Worm (Caenorhabditis elegans) whole organism, young adult: Measurements from ENCODE around the gene oac-31.

ENCODE experiments used
- attf-6 ChIP-seq: fragments of 200-800 bp; sonication (Bioruptor generic); IDR thresholded peaks from 2 replicates; pipeline ENCODE4 v1.3.6; 2022; ENCODE audit warnings: missing genetic modification reagents, missing genetic modification characterization, missing compliant biosample characterization
- nhr-27 ChIP-seq: fragments of 200-800 bp; sonication (Bioruptor generic); optimal IDR thresholded peaks from 2 replicates; lab custom pipeline; 2018; ENCODE audit warnings: mild to moderate bottlenecking, missing genetic modification characterization, moderate library complexity, missing compliant biosample characterization
- snpc-1.1 ChIP-seq: sonication (generic microtip); optimal IDR thresholded peaks from 2 replicates; lab custom pipeline; 2017; ENCODE audit warnings: missing genetic modification characterization, mild to moderate bottlenecking, missing compliant biosample characterization, antibody characterized with exemption, moderate library complexity, missing genotype, missing genetic modification reagents; ENCODE audit not compliant: insufficient read depth
- unc-62 ChIP-seq: fragments of 150-350 bp; optimal IDR thresholded peaks from 2 replicates; lab custom pipeline; 2014; ENCODE audit warnings: missing biosample characterization, missing genetic modification reagents, missing genetic modification characterization

DNA sequence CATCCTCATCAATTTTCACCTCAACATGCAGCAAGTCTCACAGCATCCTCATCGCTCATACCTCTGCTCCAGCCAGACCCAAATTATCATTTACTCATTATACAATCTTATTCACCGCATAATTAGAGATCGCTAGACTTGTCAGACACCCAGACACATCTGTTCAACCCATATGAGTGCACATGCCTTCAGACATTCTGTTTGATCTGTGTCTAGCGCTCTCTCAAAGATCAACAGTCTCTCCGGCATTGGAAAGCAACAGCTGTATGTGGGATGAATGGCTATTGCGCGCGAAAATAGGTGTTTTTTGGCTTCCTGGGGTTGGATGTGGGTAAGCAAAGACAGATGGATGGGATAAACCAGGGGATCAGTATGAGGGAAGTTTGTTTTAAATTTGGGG is 30.9 kb upstream of the oac-31 start:
- TF ChIP-seq nhr-27 (tag; lab: Kevin White, UChicago) (no peak), snpc-1.1 (tag; lab: Kevin White, UChicago) (no peak), unc-62 (GFP tag; lab: Kevin White, UChicago) (no peak), attf-6 (GFP tag; lab: Robert Waterston, UW) (no peak)
